Fruit fly (Drosophila melanogaster) whole organism, prepupa: Measurements from ENCODE around the gene CG15528.

ENCODE experiments used
- CG11902 ChIP-seq: fragments of 200-800 bp; sonication (Bioruptor generic); optimal IDR thresholded peaks from 3 replicates; lab custom pipeline; 2016; ENCODE audit warnings: missing biosample characterization, missing genetic modification characterization
- CG6163 ChIP-seq: fragments of 200-800 bp; sonication (Bioruptor generic); IDR thresholded peaks from 3 replicates; pipeline ENCODE4 v1.3.6; 2022; ENCODE audit warnings: missing biosample characterization, missing genetic modification characterization

dm6 chr3R:30052455-30053046, 639 bp upstream of the CG15528 start, which contains the start of gene Jasper:
- TF ChIP-seq CG6163 (GFP tag; lab: Robert Waterston, UW) (no peak), CG11902 (GFP tag; lab: Kevin White, UChicago) (no peak)
